Fruit fly (Drosophila melanogaster) whole organism, embryonic: ENCODE measurements around the gene CBP.

Experiments used
- Blimp-1 ChIP-seq: fragments of 200-800 bp; sonication (Bioruptor generic); optimal IDR thresholded peaks from 3 replicates; lab custom pipeline; 2018; ENCODE audit warnings: missing biosample characterization, missing genetic modification characterization, mild to moderate bottlenecking, moderate library complexity, missing genetic modification reagents
- CG11247 ChIP-seq: fragments of 200-800 bp; sonication (Bioruptor generic); IDR thresholded peaks from 2 replicates; pipeline ENCODE4 v1.3.6; 2022; ENCODE audit warnings: missing biosample characterization, missing genetic modification characterization
- CG12104 ChIP-seq: fragments of 200-800 bp; sonication (Bioruptor generic); optimal IDR thresholded peaks from 3 replicates; lab custom pipeline; 2016; ENCODE audit warnings: missing biosample characterization, missing genetic modification characterization
- CG12155 ChIP-seq: fragments of 200-800 bp; sonication (Bioruptor generic); optimal IDR thresholded peaks from 3 replicates; lab custom pipeline; 2016; ENCODE audit warnings: missing biosample characterization, missing genetic modification characterization
- CG1233 ChIP-seq: fragments of 200-800 bp; sonication (Bioruptor generic); optimal IDR thresholded peaks from 4 replicates; lab custom pipeline; 2018; ENCODE audit warnings: missing biosample characterization, mild to moderate bottlenecking, missing genetic modification characterization
- CG12769 ChIP-seq: fragments of 200-800 bp; sonication (Bioruptor generic); optimal IDR thresholded peaks from 2 replicates; lab custom pipeline; 2019; ENCODE audit warnings: missing biosample characterization, mild to moderate bottlenecking, missing genetic modification characterization, moderate library complexity
- CG13775 ChIP-seq: fragments of 200-800 bp; sonication (Bioruptor generic); optimal IDR thresholded peaks from 3 replicates; lab custom pipeline; 2017; ENCODE audit warnings: missing biosample characterization, mild to moderate bottlenecking, missing genetic modification characterization
- CG1647 ChIP-seq: fragments of 200-800 bp; sonication (Bioruptor generic); optimal IDR thresholded peaks from 3 replicates; lab custom pipeline; 2016; ENCODE audit warnings: missing biosample characterization, missing genetic modification characterization
- CG16779 ChIP-seq: fragments of 200-800 bp; sonication (Bioruptor generic); IDR thresholded peaks from 2 replicates; pipeline ENCODE4 v1.3.6; 2022; ENCODE audit warnings: missing biosample characterization, missing genetic modification characterization
- CG18262 ChIP-seq: fragments of 200-800 bp; optimal IDR thresholded peaks from 3 replicates; lab custom pipeline; 2019; ENCODE audit warnings: missing biosample characterization, mild to moderate bottlenecking, missing genetic modification characterization, moderate library complexity
- CG2120 ChIP-seq: fragments of 200-800 bp; sonication (Bioruptor generic); optimal IDR thresholded peaks from 3 replicates; lab custom pipeline; 2016; ENCODE audit warnings: missing biosample characterization, missing genetic modification characterization
- CG2129 ChIP-seq: fragments of 200-800 bp; sonication (Bioruptor generic); IDR thresholded peaks from 2 replicates; pipeline ENCODE4 v1.3.6; 2022; ENCODE audit warnings: missing biosample characterization, missing genetic modification characterization; ENCODE audit not compliant: partially characterized antibody
- CG31365 ChIP-seq: fragments of 200-800 bp; sonication (Bioruptor generic); optimal IDR thresholded peaks from 2 replicates; lab custom pipeline; 2018; ENCODE audit warnings: missing biosample characterization, mild to moderate bottlenecking, missing genetic modification characterization
- CG4854 ChIP-seq: fragments of 200-800 bp; sonication (Bioruptor generic); optimal IDR thresholded peaks from 2 replicates; lab custom pipeline; 2016; ENCODE audit warnings: missing biosample characterization, missing genetic modification characterization, inconsistent platforms
- CG5245 ChIP-seq: fragments of 200-800 bp; sonication (Bioruptor generic); optimal IDR thresholded peaks from 3 replicates; lab custom pipeline; 2016; ENCODE audit warnings: missing biosample characterization, missing genetic modification characterization
- CG5953 ChIP-seq: fragments of 200-800 bp; sonication (Bioruptor generic); IDR thresholded peaks from 2 replicates; pipeline ENCODE4 v1.3.6; 2022; ENCODE audit warnings: missing biosample characterization, missing genetic modification characterization
- CG7271 ChIP-seq: fragments of 200-800 bp; sonication (Bioruptor generic); optimal IDR thresholded peaks from 2 replicates; lab custom pipeline; 2018; ENCODE audit warnings: missing biosample characterization, mild to moderate bottlenecking, missing genetic modification characterization, moderate library complexity
- CG7745 ChIP-seq: fragments of 200-800 bp; sonication (Bioruptor generic); optimal IDR thresholded peaks from 2 replicates; lab custom pipeline; 2018; ENCODE audit warnings: missing biosample characterization, mild to moderate bottlenecking, missing genetic modification characterization, moderate library complexity
- CG9817 ChIP-seq: fragments of 200-800 bp; sonication (Bioruptor generic); optimal IDR thresholded peaks from 2 replicates; lab custom pipeline; 2018; ENCODE audit warnings: missing biosample characterization, mild to moderate bottlenecking, missing genetic modification characterization, moderate library complexity
- HHEX ChIP-seq: fragments of 200-800 bp; sonication (Bioruptor generic); optimal IDR thresholded peaks from 3 replicates; lab custom pipeline; 2017; ENCODE audit warnings: missing biosample characterization, mild to moderate bottlenecking, missing genetic modification characterization, missing genetic modification reagents
- HLH3B ChIP-seq: fragments of 200-800 bp; sonication (Bioruptor generic); IDR thresholded peaks from 2 replicates; pipeline ENCODE4 v1.3.6; 2022; ENCODE audit warnings: missing biosample characterization, missing genetic modification characterization
- MESR4 ChIP-seq: fragments of 200-800 bp; sonication (Bioruptor generic); optimal IDR thresholded peaks from 2 replicates; lab custom pipeline; 2018; ENCODE audit warnings: missing biosample characterization, mild to moderate bottlenecking, missing genetic modification characterization, moderate library complexity
- Meics ChIP-seq: fragments of 200-800 bp; sonication (Bioruptor generic); optimal IDR thresholded peaks from 2 replicates; lab custom pipeline; 2017; ENCODE audit warnings: missing biosample characterization, mild to moderate bottlenecking, missing genetic modification characterization
- Myb ChIP-seq: fragments of 200-800 bp; sonication (Bioruptor generic); optimal IDR thresholded peaks from 2 replicates; lab custom pipeline; 2016; ENCODE audit warnings: missing biosample characterization, missing genetic modification characterization
- Oli ChIP-seq: fragments of 200-800 bp; sonication (Bioruptor generic); optimal IDR thresholded peaks from 2 replicates; lab custom pipeline; 2018; ENCODE audit warnings: missing biosample characterization, mild to moderate bottlenecking, missing genetic modification characterization, moderate library complexity
- Ptx1 ChIP-seq: fragments of 200-800 bp; sonication (Bioruptor generic); IDR thresholded peaks from 2 replicates; pipeline ENCODE4 v1.3.6; 2022; ENCODE audit warnings: missing biosample characterization, missing genetic modification characterization
- YL-1 ChIP-seq: fragments of 200-800 bp; sonication (Bioruptor generic); optimal IDR thresholded peaks from 3 replicates; lab custom pipeline; 2017; ENCODE audit warnings: missing biosample characterization, mild to moderate bottlenecking, missing genetic modification characterization
- ase ChIP-seq: fragments of 200-800 bp; sonication (Bioruptor generic); IDR thresholded peaks from 3 replicates; pipeline ENCODE4 v1.3.6; 2022; ENCODE audit warnings: missing biosample characterization, missing genetic modification characterization
- cas ChIP-seq: fragments of 200-800 bp; sonication (Bioruptor generic); IDR thresholded peaks from 2 replicates; pipeline ENCODE4 v1.3.6; 2022; ENCODE audit warnings: missing biosample characterization, missing genetic modification characterization
- danr ChIP-seq: fragments of 200-800 bp; sonication (Bioruptor generic); IDR thresholded peaks from 2 replicates; pipeline ENCODE4 v1.3.6; 2022; ENCODE audit warnings: missing biosample characterization, missing genetic modification characterization
- dmrt11E ChIP-seq: fragments of 200-800 bp; sonication (Bioruptor generic); optimal IDR thresholded peaks from 3 replicates; lab custom pipeline; 2018; ENCODE audit warnings: missing biosample characterization, mild to moderate bottlenecking, missing genetic modification characterization, moderate library complexity
- fd64A ChIP-seq: fragments of 200-800 bp; sonication (Bioruptor generic); optimal IDR thresholded peaks from 3 replicates; lab custom pipeline; 2018; ENCODE audit warnings: missing biosample characterization, mild to moderate bottlenecking, missing genetic modification characterization
- gce ChIP-seq: fragments of 200-800 bp; sonication (Bioruptor generic); IDR thresholded peaks from 3 replicates; pipeline ENCODE4 v1.3.6; 2022; ENCODE audit warnings: missing biosample characterization, missing genetic modification characterization
- gro ChIP-seq: fragments of 200-800 bp; sonication (Bioruptor generic); optimal IDR thresholded peaks from 2 replicates; lab custom pipeline; 2016; ENCODE audit warnings: missing biosample characterization, missing genetic modification characterization
- gt ChIP-seq: fragments of 200-800 bp; sonication (Bioruptor generic); IDR thresholded peaks from 2 replicates; pipeline ENCODE4 v1.3.6; 2022; ENCODE audit warnings: missing biosample characterization, missing genetic modification characterization
- h ChIP-seq: fragments of >200 bp; optimal IDR thresholded peaks from 2 replicates; lab custom pipeline; 2017
- inv ChIP-seq: fragments of 200-800 bp; sonication (Bioruptor generic); IDR thresholded peaks from 2 replicates; pipeline ENCODE4 v1.3.6; 2022; ENCODE audit warnings: missing biosample characterization, missing genetic modification characterization; ENCODE audit not compliant: partially characterized antibody
- kay ChIP-seq: fragments of 200-800 bp; sonication (Bioruptor generic); optimal IDR thresholded peaks from 2 replicates; lab custom pipeline; 2016; ENCODE audit warnings: missing biosample characterization, missing genetic modification characterization
- otp ChIP-seq: fragments of 200-800 bp; sonication (Bioruptor generic); IDR thresholded peaks from 3 replicates; pipeline ENCODE4, ENCODE4 v1.3.6; 2022; ENCODE audit warnings: missing biosample characterization, missing genetic modification characterization
- prd ChIP-seq, 3 experiments: fragments of >200 bp in 2 of 3; fragments of 200-800 bp in 1 of 3; sonication (Bioruptor generic) in 1 of 3; optimal IDR thresholded peaks in 2 of 3; IDR thresholded peaks in 1 of 3; 2 replicates in 2 of 3; 3 replicates in 1 of 3; pipeline versions ENCODE4 v1.3.6 to Lab custom; 2017 to 2022; ENCODE audit warnings: missing biosample characterization in 1 of 3, missing genetic modification characterization in 1 of 3
- repo ChIP-seq: fragments of 200-800 bp; sonication (Bioruptor generic); optimal IDR thresholded peaks from 2 replicates; lab custom pipeline; 2016; ENCODE audit warnings: missing biosample characterization, missing genetic modification characterization
- ssp ChIP-seq: fragments of 200-800 bp; sonication (Bioruptor generic); IDR thresholded peaks from 2 replicates; pipeline ENCODE4 v1.3.6; 2022; ENCODE audit warnings: missing biosample characterization, missing genetic modification characterization
- stc ChIP-seq: fragments of 200-800 bp; sonication (Bioruptor generic); IDR thresholded peaks from 2 replicates; pipeline ENCODE4 v1.3.6; 2022; ENCODE audit warnings: missing biosample characterization, missing genetic modification characterization
- tio ChIP-seq: fragments of 200-800 bp; sonication (Bioruptor generic); optimal IDR thresholded peaks from 2 replicates; lab custom pipeline; 2017; ENCODE audit warnings: missing biosample characterization, missing genetic modification characterization, inconsistent platforms
- trh ChIP-seq: fragments of 200-800 bp; sonication (Bioruptor generic); optimal IDR thresholded peaks from 2 replicates; lab custom pipeline; 2016; ENCODE audit warnings: missing biosample characterization, missing genetic modification characterization
- tup ChIP-seq: fragments of 200-800 bp; sonication (Bioruptor generic); optimal IDR thresholded peaks from 2 replicates; lab custom pipeline; 2016; ENCODE audit warnings: missing biosample characterization, mild to moderate bottlenecking, missing genetic modification characterization, moderate library complexity
- twi ChIP-seq: fragments of 200-800 bp; optimal IDR thresholded peaks from 2 replicates; lab custom pipeline; 2019; ENCODE audit warnings: missing biosample characterization, mild to moderate bottlenecking, missing genetic modification characterization, moderate library complexity
- vvl ChIP-seq: fragments of 200-800 bp; sonication (Bioruptor generic); IDR thresholded peaks from 2 replicates; pipeline ENCODE4 v1.3.6; 2022; ENCODE audit warnings: missing biosample characterization, missing genetic modification characterization
- yki ChIP-seq: fragments of >200 bp; optimal IDR thresholded peaks from 3 replicates; lab custom pipeline; 2018
- z ChIP-seq: fragments of 200-800 bp; sonication (Bioruptor generic); IDR thresholded peaks from 3 replicates; pipeline ENCODE4 v1.3.6; 2022; ENCODE audit warnings: missing biosample characterization, missing genetic modification characterization
- zf30C ChIP-seq: fragments of 200-800 bp; sonication (Bioruptor generic); optimal IDR thresholded peaks from 3 replicates; lab custom pipeline; 2018; ENCODE audit warnings: missing biosample characterization, mild to moderate bottlenecking, missing genetic modification characterization

CBP gene

dm6 chrX:7338538-7338937 is 1.4 kb downstream of the CBP start (continued):
- TF ChIP-seq HLH3B (peak; percentile 58; the same call in 1 of the 2 replicates), YL-1 (GFP tag; lab: Kevin White, UChicago) (peak; percentile 13), CG4854 (GFP tag; lab: Kevin White, UChicago) (peak; percentile 38), h (lab: Kevin White, UChicago) (no peak), HHEX (GFP tag; lab: Kevin White, UChicago) (peak; percentile 76), CG13775 (peak; percentile 61), vvl (GFP tag; lab: Robert Waterston, UW) (peak; percentile 72), CG12104 (GFP tag; lab: Kevin White, UChicago) (peak; percentile 36), gce (no peak), zf30C (GFP tag; lab: Kevin White, UChicago) (peak; percentile 58), CG1647 (GFP tag; lab: Kevin White, UChicago) (peak; percentile 26), CG12155 (peak; percentile 45), tio (GFP tag; lab: Kevin White, UChicago) (peak; percentile 34), CG7745 (tag; lab: Kevin White, UChicago) (no peak), ssp (peak; percentile 26; the same call in 1 of the 2 replicates), CG2120 (GFP tag; lab: Kevin White, UChicago) (peak; percentile 74), CG18262 (tag; lab: Kevin White, UChicago) (peak; percentile 69), CG5953 (no peak), dmrt11E (tag; lab: Kevin White, UChicago) (peak; percentile 31), Myb (GFP tag; lab: Kevin White, UChicago) (peak; percentile 16), tup (GFP tag; lab: Kevin White, UChicago) (no peak), otp (GFP tag; lab: Robert Waterston, UW) (no peak), fd64A (peak; percentile 54), danr (GFP tag; lab: Robert Waterston, UW) (0 out of 2 replicates have a peak, but pooled peaks have one; percentile 10), ase (GFP tag; lab: Robert Waterston, UW) (0 out of 3 replicates have a peak, but pooled peaks have one; percentile 9), Blimp-1 (GFP tag; lab: Kevin White, UChicago) (peak; percentile 70), MESR4 (GFP tag; lab: Kevin White, UChicago) (no peak), CG31365 (tag; lab: Kevin White, UChicago) (peak; percentile 57), gro (GFP tag; lab: Kevin White, UChicago) (peak; percentile 46), prd (optimal IDR thresholded peaks at IDR 0.05; lab: Kevin White, UChicago) (no peak), prd (GFP tag; IDR thresholded peaks at IDR 0.05; lab: Robert Waterston, UW) (peak; percentile 49; the same call in 2 of the 3 replicates), kay (GFP tag; lab: Kevin White, UChicago) (peak; percentile 30), CG7271 (tag; lab: Kevin White, UChicago) (peak; percentile 36), stc (GFP tag; lab: Robert Waterston, UW) (peak; percentile 50; the same call in 1 of the 2 replicates), CG2129 (GFP tag; lab: Robert Waterston, UW) (no peak), CG1233 (GFP tag; lab: Kevin White, UChicago) (peak; percentile 67), CG11247 (GFP tag; lab: Robert Waterston, UW) (no peak), Oli (tag; lab: Kevin White, UChicago) (peak; percentile 64), twi (tag; lab: Kevin White, UChicago) (peak; percentile 39), CG9817 (tag; lab: Kevin White, UChicago) (peak; percentile 49), z (GFP tag; lab: Robert Waterston, UW) (no peak), CG12769 (tag; lab: Kevin White, UChicago) (peak; percentile 76), yki (no peak), inv (no peak), Ptx1 (GFP tag; lab: Robert Waterston, UW) (peak; percentile 48), Meics (GFP tag; lab: Kevin White, UChicago) (peak; percentile 57), trh (GFP tag; lab: Kevin White, UChicago) (peak; percentile 25), CG16779 (no peak), CG5245 (GFP tag; lab: Kevin White, UChicago) (peak; percentile 29), repo (GFP tag; lab: Kevin White, UChicago) (peak; percentile 21), cas (GFP tag; lab: Robert Waterston, UW) (peak; percentile 24; the same call in 1 of the 2 replicates), gt (no peak)
